Worm (Caenorhabditis elegans) whole organism, L1 larva: ENCODE results near the gene srh-116.
"Not testable (repeated sequence)": the region's sequence is repeated elsewhere in the genome, so short reads cannot be mapped to it uniquely, and the experiment has no call there.

Source experiments
- ama-1 ChIP-seq: fragments of 150-350 bp; optimal IDR thresholded peaks from 2 replicates; lab custom pipeline; 2014
- ceh-8 ChIP-seq: fragments of 200-800 bp; sonication (Bioruptor generic); optimal IDR thresholded peaks from 2 replicates; lab custom pipeline; 2018; ENCODE audit warnings: mild to moderate bottlenecking, missing genetic modification characterization, moderate library complexity, missing compliant biosample characterization
- ceh-82 ChIP-seq, 3 experiments: fragments of 150-350 bp in 1 of 3; sonication (generic microtip) in 2 of 3; optimal IDR thresholded peaks; 2 replicates each; lab custom pipeline; 2014 to 2017; ENCODE audit warnings: missing biosample characterization in 3 of 3, missing genetic modification characterization in 3 of 3
- elt-3 ChIP-seq, 6 experiments: fragments of 150-350 bp in 1 of 6; sonication (generic microtip); optimal IDR thresholded peaks; 2 replicates each; lab custom pipeline; 2017 to 2018; ENCODE audit warnings: missing biosample characterization in 6 of 6, missing genetic modification characterization in 6 of 6, inconsistent platforms in 1 of 6
- ets-5 ChIP-seq: fragments of 200-800 bp; sonication (Bioruptor generic); IDR thresholded peaks from 2 replicates; pipeline ENCODE4 v1.3.6; 2022; ENCODE audit warnings: missing genetic modification characterization, missing compliant biosample characterization
- fkh-10 ChIP-seq: sonication (generic microtip); optimal IDR thresholded peaks from 2 replicates; lab custom pipeline; 2017; ENCODE audit warnings: missing biosample characterization, missing genetic modification reagents, missing genetic modification characterization
- hlh-17 ChIP-seq: fragments of 200-800 bp; sonication (Bioruptor generic); optimal IDR thresholded peaks from 2 replicates; lab custom pipeline; 2018; ENCODE audit warnings: missing genetic modification characterization, mild to moderate bottlenecking, missing compliant biosample characterization, moderate library complexity, borderline replicate concordance
- hlh-4 ChIP-seq: sonication (generic microtip); optimal IDR thresholded peaks from 2 replicates; lab custom pipeline; 2016; ENCODE audit warnings: mild to moderate bottlenecking, missing genetic modification characterization, missing compliant biosample characterization
- hpl-2 ChIP-seq: fragments of 150-350 bp; optimal IDR thresholded peaks from 2 replicates; lab custom pipeline; 2014; ENCODE audit warnings: missing biosample characterization, missing genetic modification reagents, missing genetic modification characterization
- irx-1 ChIP-seq: sonication (generic microtip); optimal IDR thresholded peaks from 2 replicates; lab custom pipeline; 2016; ENCODE audit warnings: missing genetic modification characterization, missing compliant biosample characterization
- lin-13 ChIP-seq: fragments of 150-350 bp; optimal IDR thresholded peaks from 2 replicates; lab custom pipeline; 2014; ENCODE audit warnings: missing biosample characterization, missing genetic modification reagents, missing genetic modification characterization
- lin-35 ChIP-seq, 2 experiments: fragments of 150-350 bp; optimal IDR thresholded peaks; 2 replicates each; lab custom pipeline; 2014; ENCODE audit warnings: missing biosample characterization in 2 of 2, missing genetic modification characterization in 2 of 2, missing genetic modification reagents in 2 of 2
- lir-3 ChIP-seq: sonication (generic microtip); optimal IDR thresholded peaks from 2 replicates; lab custom pipeline; 2016; ENCODE audit warnings: mild to moderate bottlenecking, missing genetic modification characterization, moderate library complexity, missing compliant biosample characterization; ENCODE audit not compliant: poor library complexity
- lsy-2 ChIP-seq, 2 experiments: fragments of 150-350 bp; optimal IDR thresholded peaks; 2 replicates each; lab custom pipeline; 2014; ENCODE audit warnings: missing biosample characterization in 2 of 2, missing genetic modification characterization in 2 of 2
- mab-9 ChIP-seq: fragments of 200-800 bp; sonication (Bioruptor generic); IDR thresholded peaks from 2 replicates; pipeline ENCODE4 v1.3.6; 2022; ENCODE audit warnings: missing genetic modification reagents, missing genetic modification characterization, missing compliant biosample characterization
- nhr-11 ChIP-seq: fragments of 150-350 bp; optimal IDR thresholded peaks from 2 replicates; lab custom pipeline; 2014; ENCODE audit warnings: missing biosample characterization, missing genetic modification characterization
- nhr-20 ChIP-seq: sonication (generic microtip); optimal IDR thresholded peaks from 2 replicates; lab custom pipeline; 2016; ENCODE audit warnings: mild to moderate bottlenecking, missing genetic modification characterization, missing compliant biosample characterization
- nhr-237 ChIP-seq: fragments of 150-350 bp; optimal IDR thresholded peaks from 2 replicates; lab custom pipeline; 2014; ENCODE audit warnings: missing biosample characterization, missing genetic modification characterization
- nhr-71 ChIP-seq: sonication (generic microtip); optimal IDR thresholded peaks from 2 replicates; lab custom pipeline; 2016; ENCODE audit warnings: mild to moderate bottlenecking, missing genetic modification characterization, moderate library complexity, missing compliant biosample characterization
- nhr-76 ChIP-seq: sonication (generic microtip); optimal IDR thresholded peaks from 2 replicates; lab custom pipeline; 2017; ENCODE audit warnings: missing biosample characterization, missing genetic modification characterization
- nhr-84 ChIP-seq: sonication (generic microtip); optimal IDR thresholded peaks from 2 replicates; lab custom pipeline; 2017; ENCODE audit warnings: missing biosample characterization, missing genetic modification characterization
- nhr-90 ChIP-seq: sonication (generic microtip); optimal IDR thresholded peaks from 2 replicates; lab custom pipeline; 2016; ENCODE audit warnings: mild to moderate bottlenecking, missing genetic modification characterization, missing compliant biosample characterization; ENCODE audit not compliant: poor library complexity
- pag-3 ChIP-seq: sonication (generic microtip); optimal IDR thresholded peaks from 2 replicates; lab custom pipeline; 2017; ENCODE audit warnings: missing genetic modification characterization, mild to moderate bottlenecking, missing compliant biosample characterization, antibody characterized with exemption, borderline replicate concordance; ENCODE audit not compliant: insufficient read depth
- pqm-1 ChIP-seq: sonication (generic microtip); optimal IDR thresholded peaks from 3 replicates; lab custom pipeline; 2017; ENCODE audit warnings: missing biosample characterization, missing genetic modification characterization
- rnt-1 ChIP-seq: sonication (generic microtip); optimal IDR thresholded peaks from 2 replicates; lab custom pipeline; 2016; ENCODE audit warnings: mild to moderate bottlenecking, missing genetic modification characterization, moderate library complexity, missing compliant biosample characterization
- skn-1 ChIP-seq: fragments of 150-350 bp; optimal IDR thresholded peaks from 2 replicates; lab custom pipeline; 2014; ENCODE audit warnings: missing biosample characterization, missing genetic modification characterization
- snpc-4 ChIP-seq: fragments of 150-350 bp; optimal IDR thresholded peaks from 2 replicates; lab custom pipeline; 2014; ENCODE audit warnings: missing biosample characterization, missing genetic modification characterization
- tbx-2 ChIP-seq: sonication (generic microtip); optimal IDR thresholded peaks from 2 replicates; lab custom pipeline; 2016; ENCODE audit warnings: missing genetic modification characterization, missing compliant biosample characterization
- unc-130 ChIP-seq: fragments of 150-350 bp; optimal IDR thresholded peaks from 2 replicates; lab custom pipeline; 2017; ENCODE audit warnings: missing biosample characterization, missing genetic modification characterization, inconsistent platforms
- unc-86 ChIP-seq: sonication (generic microtip); optimal IDR thresholded peaks from 2 replicates; lab custom pipeline; 2016; ENCODE audit warnings: missing genetic modification characterization, missing compliant biosample characterization
- zag-1 ChIP-seq: fragments of 150-350 bp; optimal IDR thresholded peaks from 2 replicates; lab custom pipeline; 2014; ENCODE audit warnings: missing biosample characterization, missing genetic modification characterization
- ztf-11 ChIP-seq, 2 experiments: sonication (generic microtip); optimal IDR thresholded peaks; 2 replicates each; lab custom pipeline; 2016 to 2017; ENCODE audit warnings: missing genetic modification characterization in 2 of 2, missing biosample characterization in 1 of 2, missing compliant biosample characterization in 1 of 2

Gene srh-116

ce11 chrV:17296443-17296842 lies 41.5 kb upstream of the srh-116 start:
- TF ChIP-seq ama-1 = no peak
- no peak for TF ChIP-seq nhr-11 (tag; lab: Kevin White, UChicago)
- no peak for TF ChIP-seq lin-35 (GFP tag; optimal IDR thresholded peaks at IDR 0.05; lab: Kevin White, UChicago)
- no peak for TF ChIP-seq lin-13 (GFP tag; lab: Kevin White, UChicago)

- no peak for TF ChIP-seq nhr-20 (tag; lab: Kevin White, UChicago)
- TF ChIP-seq nhr-71 (tag; lab: Kevin White, UChicago) = no peak
- no peak for TF ChIP-seq skn-1 (tag; lab: Kevin White, UChicago)
- TF ChIP-seq pqm-1 (tag; lab: Kevin White, UChicago) = no peak
- no peak for TF ChIP-seq nhr-76 (tag; lab: Kevin White, UChicago)
Measured at ce11 chrV:17292740-17293139, 37.8 kb upstream of the srh-116 start.

- TF ChIP-seq ceh-82 (tag; optimal IDR thresholded peaks at IDR 0.05; lab: Kevin White, UChicago) (no peak), lin-35 (GFP tag; optimal IDR thresholded peaks at IDR 0.05; lab: Kevin White, UChicago) (no peak), skn-1 (tag; lab: Kevin White, UChicago) (no peak), nhr-84 (tag; lab: Kevin White, UChicago) (no peak), lsy-2 (tag; optimal IDR thresholded peaks at IDR 0.05; lab: Kevin White, UChicago) (no peak), elt-3 (tag; optimal IDR thresholded peaks at IDR 0.05; lab: Kevin White, UChicago) (no peak), hpl-2 (GFP tag; lab: Kevin White, UChicago) (no peak), lin-13 (GFP tag; lab: Kevin White, UChicago) (no peak)
Measured at ce11 chrV:17284159-17284558, 29.2 kb upstream of the srh-116 start.

- TF ChIP-seq ceh-8 (GFP tag; lab: Kevin White, UChicago) (no peak), hlh-4 (no peak)
Measured at ce11 chrV:17273249-17273648, 18.3 kb upstream of the srh-116 start, which contains the start of gene K10G4.10. Gene K10G4.10, plus strand, starts transcription at chrV:17273549.

ce11 chrV:17272112-17272511 lies 17.2 kb upstream of the srh-116 start:
- TF ChIP-seq unc-130 (tag; lab: Kevin White, UChicago) (no peak), pag-3 (tag; lab: Kevin White, UChicago) (no peak), zag-1 (tag; lab: Kevin White, UChicago) (no peak), ztf-11 (tag; optimal IDR thresholded peaks at IDR 0.05; lab: Kevin White, UChicago) (no peak), ceh-82 (tag; optimal IDR thresholded peaks at IDR 0.05; lab: Kevin White, UChicago) (no peak), mab-9 (no peak), ets-5 (GFP tag; lab: Robert Waterston, UW) (no peak), ceh-8 (GFP tag; lab: Kevin White, UChicago) (no peak)

- TF ChIP-seq fkh-10 (GFP tag; lab: Kevin White, UChicago); nhr-76 (tag; lab: Kevin White, UChicago); lsy-2 (tag; optimal IDR thresholded peaks at IDR 0.05; lab: Kevin White, UChicago): not testable (repeated sequence)
Measured at ce11 chrV:17264855-17265254, 9.9 kb upstream of the srh-116 start, which contains the start of gene K10G4.3. Gene K10G4.3, minus strand, starts transcription at chrV:17264955.

- TF ChIP-seq tbx-2 (tag; lab: Kevin White, UChicago) (no peak), nhr-237 (tag; lab: Kevin White, UChicago) (no peak), snpc-4 (tag; lab: Kevin White, UChicago) (peak; percentile 24), hlh-17 (GFP tag; lab: Kevin White, UChicago) (no peak)
Measured at ce11 chrV:17261385-17261784, 6.5 kb upstream of the srh-116 start.

- TF ChIP-seq nhr-90 = no peak
- no peak for TF ChIP-seq unc-86 (tag; lab: Kevin White, UChicago)
- TF ChIP-seq rnt-1 = no peak
- TF ChIP-seq lir-3 (tag; lab: Kevin White, UChicago) = no peak
- no peak for TF ChIP-seq ztf-11 (tag; optimal IDR thresholded peaks at IDR 0.05; lab: Kevin White, UChicago)
- no peak for TF ChIP-seq irx-1 (tag; lab: Kevin White, UChicago)
- no peak for TF ChIP-seq skn-1 (tag; lab: Kevin White, UChicago)
Measured at ce11 chrV:17258868-17259267, 3.9 kb upstream of the srh-116 start, which contains the start of gene fbxa-85. Gene fbxa-85, plus strand, starts transcription at chrV:17259168.
